Worm (Caenorhabditis elegans) whole organism, L4 larva: ENCODE measurements around the gene R10F2.4.

Source experiments
- D1046.2 ChIP-seq: fragments of 200-800 bp; sonication (Bioruptor generic); IDR thresholded peaks from 2 replicates; pipeline ENCODE4 v1.3.6; 2022; ENCODE audit warnings: missing genetic modification characterization, missing compliant biosample characterization
- F44E2.7 ChIP-seq: fragments of 200-800 bp; sonication (Bioruptor generic); IDR thresholded peaks from 2 replicates; pipeline ENCODE4 v2.1.2; 2022; ENCODE audit warnings: missing genetic modification characterization, missing compliant biosample characterization
- Y105C5A.15 ChIP-seq: fragments of 200-800 bp; sonication (Bioruptor generic); IDR thresholded peaks from 2 replicates; pipeline ENCODE4 v1.3.6; 2022; ENCODE audit warnings: missing genetic modification characterization, missing compliant biosample characterization
- Y5F2A.4 ChIP-seq: fragments of 200-800 bp; sonication (Bioruptor generic); optimal IDR thresholded peaks from 2 replicates; lab custom pipeline; 2018; ENCODE audit warnings: mild to moderate bottlenecking, missing genetic modification characterization, missing compliant biosample characterization
- Y75B8A.6 ChIP-seq: fragments of 200-800 bp; sonication (Bioruptor generic); IDR thresholded peaks from 2 replicates; pipeline ENCODE4 v1.3.6; 2022; ENCODE audit warnings: missing genetic modification reagents, missing genetic modification characterization, missing compliant biosample characterization
- ZK337.2 ChIP-seq: fragments of 200-800 bp; sonication (Bioruptor generic); IDR thresholded peaks from 2 replicates; pipeline ENCODE4 v1.3.6; 2022; ENCODE audit warnings: missing genetic modification reagents, missing genetic modification characterization, missing compliant biosample characterization
- aha-1 ChIP-seq: fragments of 150-350 bp; peaks from one replicate; lab custom pipeline; 2014; ENCODE audit warnings: missing biosample characterization, missing genetic modification characterization
- aly-2 ChIP-seq: sonication (generic microtip); optimal IDR thresholded peaks from 2 replicates; lab custom pipeline; 2018; ENCODE audit warnings: missing biosample characterization, missing genetic modification characterization
- ama-1 ChIP-seq: fragments of 150-350 bp; optimal IDR thresholded peaks from 2 replicates; lab custom pipeline; 2014; ENCODE audit warnings: inconsistent platforms, mixed read lengths
- arid-1 ChIP-seq: fragments of 200-800 bp; sonication (Bioruptor generic); conservative IDR thresholded peaks from 2 replicates; pipeline ENCODE4 v1.3.6; 2022; ENCODE audit warnings: missing genetic modification reagents, missing genetic modification characterization, missing compliant biosample characterization
- ceh-44 ChIP-seq: fragments of 200-800 bp; sonication (Bioruptor generic); IDR thresholded peaks from 2 replicates; pipeline ENCODE4 v1.3.6; 2022; ENCODE audit warnings: missing genetic modification reagents, missing genetic modification characterization, missing compliant biosample characterization
- ceh-62 ChIP-seq: sonication (generic microtip); optimal IDR thresholded peaks from 2 replicates; lab custom pipeline; 2017; ENCODE audit warnings: missing biosample characterization, missing genetic modification characterization
- ctbp-1 ChIP-seq: fragments of 200-800 bp; sonication (Bioruptor generic); IDR thresholded peaks from 2 replicates; pipeline ENCODE4 v1.3.6; 2022; ENCODE audit warnings: missing genetic modification reagents, missing genetic modification characterization, missing compliant biosample characterization
- daf-16 ChIP-seq, 3 experiments: sonication (generic microtip); optimal IDR thresholded peaks; 2 replicates each; lab custom pipeline; 2016 to 2017; ENCODE audit warnings: missing genetic modification characterization in 3 of 3, missing genetic modification reagents in 3 of 3, mild to moderate bottlenecking in 2 of 3, missing compliant biosample characterization in 2 of 3, missing biosample characterization in 1 of 3, moderate library complexity in 1 of 3
- dmd-8 ChIP-seq: fragments of 200-800 bp; sonication (Bioruptor generic); IDR thresholded peaks from 2 replicates; pipeline ENCODE4 v1.3.6; 2022; ENCODE audit warnings: missing genetic modification characterization, missing compliant biosample characterization
- dpl-1 ChIP-seq: fragments of 150-350 bp; optimal IDR thresholded peaks from 2 replicates; lab custom pipeline; 2014; ENCODE audit warnings: missing biosample characterization, missing genetic modification reagents, missing genetic modification characterization
- duxl-1 ChIP-seq: sonication (generic microtip); optimal IDR thresholded peaks from 2 replicates; lab custom pipeline; 2016; ENCODE audit warnings: mild to moderate bottlenecking, missing genetic modification characterization, moderate library complexity, missing compliant biosample characterization; ENCODE audit not compliant: poor library complexity
- egl-27 ChIP-seq: sonication (generic microtip); optimal IDR thresholded peaks from 3 replicates; lab custom pipeline; 2017; ENCODE audit warnings: missing biosample characterization, missing genetic modification reagents, missing genetic modification characterization
- egl-43 ChIP-seq: fragments of 200-800 bp; sonication (Bioruptor generic); IDR thresholded peaks from 2 replicates; pipeline ENCODE4 v1.3.6; 2022; ENCODE audit warnings: missing genetic modification reagents, missing genetic modification characterization, missing compliant biosample characterization
- hlh-11 ChIP-seq: fragments of 200-800 bp; sonication (Bioruptor generic); optimal IDR thresholded peaks from 2 replicates; lab custom pipeline; 2018; ENCODE audit warnings: mild to moderate bottlenecking, missing genetic modification characterization, missing compliant biosample characterization
- lin-38 ChIP-seq: fragments of 200-800 bp; sonication (Bioruptor generic); IDR thresholded peaks from 2 replicates; pipeline ENCODE4 v1.3.6; 2022; ENCODE audit warnings: missing genetic modification reagents, missing genetic modification characterization, missing compliant biosample characterization
- madf-9 ChIP-seq: fragments of 200-800 bp; sonication (Bioruptor generic); conservative IDR thresholded peaks from 2 replicates; pipeline ENCODE4 v1.3.6; 2022; ENCODE audit warnings: missing genetic modification reagents, missing genetic modification characterization, missing compliant biosample characterization
- nhr-111 ChIP-seq: fragments of 200-800 bp; sonication (Bioruptor generic); optimal IDR thresholded peaks from 2 replicates; lab custom pipeline; 2018; ENCODE audit warnings: mild to moderate bottlenecking, missing genetic modification characterization, missing compliant biosample characterization
- nhr-41 ChIP-seq: fragments of 200-800 bp; sonication (Bioruptor generic); IDR thresholded peaks from 2 replicates; pipeline ENCODE4 v1.3.6; 2022; ENCODE audit warnings: missing genetic modification reagents, missing genetic modification characterization, missing compliant biosample characterization
- nhr-6 ChIP-seq: fragments of 150-350 bp; optimal IDR thresholded peaks from 2 replicates; lab custom pipeline; 2014; ENCODE audit warnings: missing biosample characterization, missing genetic modification characterization
- nhr-76 ChIP-seq: fragments of 150-350 bp; optimal IDR thresholded peaks from 2 replicates; lab custom pipeline; 2014; ENCODE audit warnings: missing biosample characterization, missing genetic modification characterization
- sdz-12 ChIP-seq: fragments of 200-800 bp; sonication (Bioruptor generic); optimal IDR thresholded peaks from 2 replicates; lab custom pipeline; 2018; ENCODE audit warnings: mild to moderate bottlenecking, missing genetic modification characterization, missing compliant biosample characterization
- set-16 ChIP-seq: fragments of 200-800 bp; sonication (Bioruptor generic); IDR thresholded peaks from 2 replicates; pipeline ENCODE4 v1.3.6; 2022; ENCODE audit warnings: missing genetic modification reagents, missing genetic modification characterization, missing compliant biosample characterization
- snpc-1.2 ChIP-seq: fragments of 200-800 bp; sonication (Bioruptor generic); IDR thresholded peaks from 2 replicates; pipeline ENCODE4 v1.3.6; 2022; ENCODE audit warnings: missing genetic modification reagents, missing genetic modification characterization, missing compliant biosample characterization
- snpc-4 ChIP-seq: fragments of 150-350 bp; optimal IDR thresholded peaks from 2 replicates; lab custom pipeline; 2014; ENCODE audit warnings: missing biosample characterization, missing genetic modification characterization
- zag-1 ChIP-seq: fragments of 150-350 bp; optimal IDR thresholded peaks from 2 replicates; lab custom pipeline; 2014; ENCODE audit warnings: missing biosample characterization, missing genetic modification characterization
- zip-2 ChIP-seq: fragments of 150-350 bp; optimal IDR thresholded peaks from 2 replicates; lab custom pipeline; 2014; ENCODE audit warnings: missing biosample characterization, missing genetic modification characterization
- ztf-11 ChIP-seq: fragments of 150-350 bp; optimal IDR thresholded peaks from 2 replicates; lab custom pipeline; 2014; ENCODE audit warnings: missing biosample characterization, missing genetic modification characterization

The R10F2.4 gene

ce11 chrIII:2910606-2911005 is 12.3 kb downstream of the R10F2.4 start, which contains the start of gene cdh-1:
Gene cdh-1 (plus strand): TSS chrIII:2910906.
- TF ChIP-seq nhr-41 (GFP tag; lab: Robert Waterston, UW) (no peak), snpc-1.2 (GFP tag; lab: Robert Waterston, UW) (no peak), aly-2 (tag; lab: Kevin White, UChicago) (no peak), Y75B8A.6 (GFP tag; lab: Robert Waterston, UW) (no peak), F44E2.7 (GFP tag; lab: Robert Waterston, UW) (no peak), duxl-1 (tag; lab: Kevin White, UChicago) (no peak), ceh-44 (GFP tag; lab: Robert Waterston, UW) (no peak), lin-38 (GFP tag; lab: Robert Waterston, UW) (no peak), dmd-8 (GFP tag; lab: Robert Waterston, UW) (no peak), egl-43 (no peak), ceh-62 (tag; lab: Kevin White, UChicago) (no peak), dpl-1 (no peak), ZK337.2 (GFP tag; lab: Robert Waterston, UW) (no peak), egl-27 (tag; lab: Kevin White, UChicago) (no peak), aha-1 (tag; lab: Kevin White, UChicago) (no peak), Y5F2A.4 (GFP tag; lab: Kevin White, UChicago) (no peak), madf-9 (GFP tag; lab: Robert Waterston, UW) (no peak), Y105C5A.15 (GFP tag; lab: Robert Waterston, UW) (no peak), ctbp-1 (GFP tag; lab: Robert Waterston, UW) (no peak), daf-16 (GFP tag; optimal IDR thresholded peaks at IDR 0.05; lab: Kevin White, UChicago) (no peak), daf-16 (tag; optimal IDR thresholded peaks at IDR 0.05; lab: Kevin White, UChicago) (no peak)

- TF ChIP-seq arid-1 (GFP tag; lab: Robert Waterston, UW) = no peak
- no peak for TF ChIP-seq snpc-1.2 (GFP tag; lab: Robert Waterston, UW)
- TF ChIP-seq ztf-11 = no peak
- TF ChIP-seq zag-1 (tag; lab: Kevin White, UChicago) = no peak
- TF ChIP-seq zip-2 (tag; lab: Kevin White, UChicago) = no peak
- no peak for TF ChIP-seq D1046.2
- no peak for TF ChIP-seq nhr-111 (GFP tag; lab: Kevin White, UChicago)
- TF ChIP-seq madf-9 (GFP tag; lab: Robert Waterston, UW) = no peak
- TF ChIP-seq sdz-12 (GFP tag; lab: Kevin White, UChicago) = no peak
- TF ChIP-seq set-16 = no peak
- no peak for TF ChIP-seq nhr-41 (GFP tag; lab: Robert Waterston, UW)
- no peak for TF ChIP-seq snpc-4 (tag; lab: Kevin White, UChicago)
- TF ChIP-seq ceh-62 (tag; lab: Kevin White, UChicago) = no peak
- no peak for TF ChIP-seq dmd-8 (GFP tag; lab: Robert Waterston, UW)
- no peak for TF ChIP-seq ama-1 (lab: Kevin White, UChicago)
- no peak for TF ChIP-seq nhr-76
Observed at ce11 chrIII:2908859-2909258, 14.1 kb downstream of the R10F2.4 start.

ce11 chrIII:2907819-2908218 is 15.1 kb downstream of the R10F2.4 start:
- TF ChIP-seq dmd-8 (GFP tag; lab: Robert Waterston, UW) (no peak), aha-1 (tag; lab: Kevin White, UChicago) (peak; percentile 15)

- TF ChIP-seq nhr-6 (tag; lab: Kevin White, UChicago) = no peak
- TF ChIP-seq aha-1 (tag; lab: Kevin White, UChicago) = peak; percentile 57
- TF ChIP-seq, all 104 proteins: peak for 1
Observed at ce11 chrIII:2904164-2904563, 18.7 kb downstream of the R10F2.4 start.

- TF ChIP-seq F44E2.7 (GFP tag; lab: Robert Waterston, UW) (0 out of 2 replicates have a peak, but pooled peaks have one; percentile 25), hlh-11 (tag; lab: Kevin White, UChicago) (no peak)
Observed at ce11 chrIII:2901117-2901516, 21.8 kb downstream of the R10F2.4 start, which contains the start of gene idpa-1. Gene idpa-1 (minus strand): TSS chrIII:2901217.
